Fruit fly (Drosophila melanogaster) whole organism, prepupa: ENCODE data around the gene CG15322.

ENCODE experiments used
- CG11762 ChIP-seq: fragments of 200-800 bp; sonication (Bioruptor generic); optimal IDR thresholded peaks from 3 replicates; lab custom pipeline; 2016; ENCODE audit warnings: missing biosample characterization, missing genetic modification characterization; ENCODE audit not compliant: insufficient read depth
- CG6276 ChIP-seq: fragments of 200-800 bp; sonication (Bioruptor generic); optimal IDR thresholded peaks from 2 replicates; lab custom pipeline; 2017; ENCODE audit warnings: missing biosample characterization, mild to moderate bottlenecking, missing genetic modification characterization
- Lpt ChIP-seq: fragments of 200-800 bp; sonication (Bioruptor generic); optimal IDR thresholded peaks from 3 replicates; lab custom pipeline; 2016; ENCODE audit warnings: missing biosample characterization, missing genetic modification characterization
- Sox102F ChIP-seq: fragments of 200-800 bp; sonication (Bioruptor generic); optimal IDR thresholded peaks from 2 replicates; lab custom pipeline; 2016; ENCODE audit warnings: missing biosample characterization, mild to moderate bottlenecking, missing genetic modification characterization
- fkh ChIP-seq: fragments of 200-800 bp; sonication (Bioruptor generic); optimal IDR thresholded peaks from 3 replicates; lab custom pipeline; 2017; ENCODE audit warnings: missing biosample characterization, mild to moderate bottlenecking, missing genetic modification characterization, moderate library complexity
- vri ChIP-seq: fragments of 200-800 bp; sonication (Bioruptor generic); optimal IDR thresholded peaks from 3 replicates; lab custom pipeline; 2016; ENCODE audit warnings: missing biosample characterization, mild to moderate bottlenecking, missing genetic modification characterization

dm6 chrX:20162586-20162985 is 29.2 kb downstream of the CG15322 start:
- TF ChIP-seq CG11762 (GFP tag; lab: Kevin White, UChicago) (no peak), fkh (GFP tag; lab: Kevin White, UChicago) (no peak), Sox102F (GFP tag; lab: Kevin White, UChicago) (no peak), vri (GFP tag; lab: Kevin White, UChicago) (no peak), Lpt (GFP tag; lab: Kevin White, UChicago) (no peak), CG6276 (GFP tag; lab: Kevin White, UChicago) (no peak)
